Worm (Caenorhabditis elegans) whole organism, L3 larva: ENCODE results near the gene exos-9.

Experiments used
- ZK546.5 ChIP-seq: sonication (generic microtip); optimal IDR thresholded peaks from 2 replicates; lab custom pipeline; 2017; ENCODE audit warnings: missing biosample characterization, missing genetic modification characterization
- jun-1 ChIP-seq: fragments of 150-350 bp; optimal IDR thresholded peaks from 2 replicates; lab custom pipeline; 2014; ENCODE audit warnings: missing biosample characterization, missing genetic modification reagents, missing genetic modification characterization
- lsy-12 ChIP-seq: sonication (generic microtip); optimal IDR thresholded peaks from 2 replicates; lab custom pipeline; 2016; ENCODE audit warnings: mild to moderate bottlenecking, missing genetic modification characterization, missing compliant biosample characterization
- nhr-23 ChIP-seq: fragments of 150-350 bp; optimal IDR thresholded peaks from 2 replicates; lab custom pipeline; 2014; ENCODE audit warnings: missing biosample characterization, missing genetic modification reagents, missing genetic modification characterization
- nhr-237 ChIP-seq: fragments of 150-350 bp; optimal IDR thresholded peaks from 2 replicates; lab custom pipeline; 2014; ENCODE audit warnings: missing biosample characterization, missing genetic modification characterization
- nhr-76 ChIP-seq: fragments of 150-350 bp; sonication (generic microtip); optimal IDR thresholded peaks from 5 replicates; lab custom pipeline; 2014; ENCODE audit warnings: missing biosample characterization, missing genetic modification characterization
- pha-4 ChIP-seq: fragments of 150-350 bp; optimal IDR thresholded peaks from 2 replicates; lab custom pipeline; 2014; ENCODE audit warnings: missing biosample characterization, missing genetic modification reagents, missing genetic modification characterization
- snpc-4 ChIP-seq: fragments of 150-350 bp; optimal IDR thresholded peaks from 2 replicates; lab custom pipeline; 2014; ENCODE audit warnings: missing biosample characterization, missing genetic modification characterization
- zag-1 ChIP-seq: fragments of 150-350 bp; optimal IDR thresholded peaks from 2 replicates; lab custom pipeline; 2014; ENCODE audit warnings: missing biosample characterization, missing genetic modification characterization

DNA sequence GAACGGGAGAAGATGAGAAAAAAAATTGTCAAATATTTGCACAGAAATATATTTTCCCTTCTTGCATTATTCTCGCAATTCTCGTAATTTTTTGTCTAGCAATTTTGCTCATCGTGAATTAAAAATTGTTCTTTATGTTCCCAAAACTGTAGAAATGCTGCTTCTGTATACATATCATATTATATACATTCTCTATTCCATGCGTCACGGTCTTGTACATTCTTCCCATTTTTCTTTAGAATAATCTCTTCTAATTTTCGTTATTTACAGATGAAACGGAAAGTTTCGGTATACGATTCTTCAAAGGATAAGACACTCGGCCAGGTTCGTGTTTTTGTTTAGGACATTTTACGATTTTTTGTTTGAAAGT lies 30.3 kb downstream of the exos-9 start, which contains the start of gene acs-4:
- TF ChIP-seq nhr-23 (no peak), nhr-76 (tag; lab: Kevin White, UChicago) (no peak), nhr-237 (tag; lab: Kevin White, UChicago) (no peak), pha-4 (tag; lab: Kevin White, UChicago) (no peak), lsy-12 (tag; lab: Kevin White, UChicago) (no peak), snpc-4 (tag; lab: Kevin White, UChicago) (no peak), jun-1 (tag; lab: Kevin White, UChicago) (no peak), ZK546.5 (tag; lab: Kevin White, UChicago) (no peak), zag-1 (no peak)
